Fruit fly (Drosophila melanogaster) whole organism, embryonic: ENCODE measurements around the gene CG11350.

Source experiments
- CG1233 ChIP-seq: fragments of 200-800 bp; sonication (Bioruptor generic); optimal IDR thresholded peaks from 4 replicates; lab custom pipeline; 2018; ENCODE audit warnings: missing biosample characterization, mild to moderate bottlenecking, missing genetic modification characterization
- CG12769 ChIP-seq: fragments of 200-800 bp; sonication (Bioruptor generic); optimal IDR thresholded peaks from 2 replicates; lab custom pipeline; 2019; ENCODE audit warnings: missing biosample characterization, mild to moderate bottlenecking, missing genetic modification characterization, moderate library complexity
- CG32532 ChIP-seq: fragments of 200-800 bp; sonication (Bioruptor generic); IDR thresholded peaks from 2 replicates; pipeline ENCODE4 v1.3.6; 2022; ENCODE audit warnings: missing biosample characterization, missing genetic modification characterization
- Camta ChIP-seq: fragments of 200-800 bp; sonication (Bioruptor generic); optimal IDR thresholded peaks from 2 replicates; lab custom pipeline; 2016; ENCODE audit warnings: missing biosample characterization, missing genetic modification characterization
- Mad ChIP-seq: fragments of 200-800 bp; sonication (Bioruptor generic); optimal IDR thresholded peaks from 2 replicates; lab custom pipeline; 2016; ENCODE audit warnings: missing biosample characterization, missing genetic modification characterization
- amos ChIP-seq: fragments of 200-800 bp; sonication (Bioruptor generic); IDR thresholded peaks from 2 replicates; pipeline ENCODE4 v1.3.6; 2022; ENCODE audit warnings: missing biosample characterization, missing genetic modification characterization; ENCODE audit not compliant: partially characterized antibody
- gce ChIP-seq: fragments of 200-800 bp; sonication (Bioruptor generic); IDR thresholded peaks from 3 replicates; pipeline ENCODE4 v1.3.6; 2022; ENCODE audit warnings: missing biosample characterization, missing genetic modification characterization
- tup ChIP-seq: fragments of 200-800 bp; sonication (Bioruptor generic); optimal IDR thresholded peaks from 2 replicates; lab custom pipeline; 2016; ENCODE audit warnings: missing biosample characterization, mild to moderate bottlenecking, missing genetic modification characterization, moderate library complexity

- TF ChIP-seq CG12769 (tag; lab: Kevin White, UChicago): no peak
- TF ChIP-seq gce (GFP tag; lab: Robert Waterston, UW): no peak
- no peak for TF ChIP-seq Camta
- no peak for TF ChIP-seq Mad (GFP tag; lab: Kevin White, UChicago)
- no peak for TF ChIP-seq tup
- TF ChIP-seq CG1233 (GFP tag; lab: Kevin White, UChicago): no peak
- TF ChIP-seq CG32532 (GFP tag; lab: Robert Waterston, UW): no peak
- TF ChIP-seq amos (GFP tag; lab: Robert Waterston, UW): no peak
Observed at dm6 chr3L:4508307-4508706, 25.7 kb downstream of the CG11350 start, which contains the start of gene NT1.
